Worm (Caenorhabditis elegans) whole organism, L4/young adult: ENCODE results near the gene egg-3.

ENCODE experiments used
- dao-5 ChIP-seq: sonication (generic microtip); optimal IDR thresholded peaks from 2 replicates; lab custom pipeline; 2016; ENCODE audit warnings: missing genotype, missing genetic modification characterization, moderate library complexity, missing compliant biosample characterization
- him-1 ChIP-seq: sonication (generic microtip); optimal IDR thresholded peaks from 2 replicates; lab custom pipeline; 2016; ENCODE audit warnings: missing genotype, missing genetic modification reagents, missing genetic modification characterization, missing compliant biosample characterization

ce11 chrII:10880625-10881024, 3.6 kb downstream of the egg-3 start, which contains the start of gene lurp-1:
- TF ChIP-seq him-1: no peak
- TF ChIP-seq dao-5 (tag; lab: Kevin White, UChicago): no peak
